Fruit fly (Drosophila melanogaster) whole organism, pupa: Measurements from ENCODE around the gene CG46460.

ENCODE experiments used
- CG10348 ChIP-seq: fragments of 200-800 bp; sonication (Bioruptor generic); IDR thresholded peaks from 2 replicates; pipeline ENCODE4 v1.3.6; 2022; ENCODE audit warnings: missing biosample characterization, missing genetic modification characterization
- CG12605 ChIP-seq: fragments of 200-800 bp; sonication (Bioruptor generic); IDR thresholded peaks from 2 replicates; pipeline ENCODE4 v1.3.6; 2022; ENCODE audit warnings: missing biosample characterization, missing genetic modification characterization
- CG13204 ChIP-seq: fragments of 200-800 bp; sonication (Bioruptor generic); optimal IDR thresholded peaks from 2 replicates; lab custom pipeline; 2018; ENCODE audit warnings: missing biosample characterization, mild to moderate bottlenecking, missing genetic modification characterization, moderate library complexity
- CG14655 ChIP-seq: fragments of 200-800 bp; sonication (Bioruptor generic); optimal IDR thresholded peaks from 3 replicates; lab custom pipeline; 2017; ENCODE audit warnings: mild to moderate bottlenecking, missing biosample characterization, missing genetic modification reagents, missing genetic modification characterization
- CG15710 ChIP-seq: fragments of 200-800 bp; sonication (Bioruptor generic); optimal IDR thresholded peaks from 2 replicates; lab custom pipeline; 2018; ENCODE audit warnings: missing biosample characterization, mild to moderate bottlenecking, missing genetic modification characterization, moderate library complexity
- CG17806 ChIP-seq: fragments of 200-800 bp; sonication (Bioruptor generic); optimal IDR thresholded peaks from 2 replicates; lab custom pipeline; 2018; ENCODE audit warnings: missing biosample characterization, mild to moderate bottlenecking, missing genetic modification characterization, moderate library complexity
- CG32121 ChIP-seq: fragments of 200-800 bp; sonication (Bioruptor generic); IDR thresholded peaks from 2 replicates; pipeline ENCODE4 v1.3.6; 2022; ENCODE audit warnings: missing biosample characterization, missing genetic modification characterization
- CG34367 ChIP-seq: fragments of 200-800 bp; sonication (Bioruptor generic); optimal IDR thresholded peaks from 2 replicates; lab custom pipeline; 2018; ENCODE audit warnings: missing biosample characterization, mild to moderate bottlenecking, missing genetic modification characterization
- CG4496 ChIP-seq: fragments of 200-800 bp; sonication (Bioruptor generic); IDR thresholded peaks from 3 replicates; pipeline ENCODE4 v1.3.6; 2022; ENCODE audit warnings: missing biosample characterization, missing genetic modification characterization
- CG8159 ChIP-seq: fragments of 200-800 bp; sonication (Bioruptor generic); optimal IDR thresholded peaks from 3 replicates; lab custom pipeline; 2018; ENCODE audit warnings: missing biosample characterization, mild to moderate bottlenecking, missing genetic modification characterization, moderate library complexity
- CG8301 ChIP-seq: fragments of 200-800 bp; sonication (Bioruptor generic); optimal IDR thresholded peaks from 2 replicates; lab custom pipeline; 2018; ENCODE audit warnings: missing biosample characterization, mild to moderate bottlenecking, missing genetic modification characterization
- CG9948 ChIP-seq: fragments of 200-800 bp; sonication (Bioruptor generic); optimal IDR thresholded peaks from 2 replicates; lab custom pipeline; 2018; ENCODE audit warnings: missing biosample characterization, mild to moderate bottlenecking, missing genetic modification characterization, moderate library complexity
- D1 ChIP-seq: fragments of 200-800 bp; sonication (Bioruptor generic); optimal IDR thresholded peaks from 2 replicates; lab custom pipeline; 2018; ENCODE audit warnings: missing biosample characterization, mild to moderate bottlenecking, missing genetic modification characterization, moderate library complexity
- EcR ChIP-seq: fragments of 200-800 bp; sonication (Bioruptor generic); optimal IDR thresholded peaks from 3 replicates; lab custom pipeline; 2019; ENCODE audit warnings: missing biosample characterization, missing genetic modification characterization, mild to moderate bottlenecking, moderate library complexity, missing genetic modification reagents
- Ets98B ChIP-seq: fragments of 200-800 bp; sonication (Bioruptor generic); IDR thresholded peaks from 2 replicates; pipeline ENCODE4 v1.3.6; 2022; ENCODE audit warnings: missing biosample characterization, missing genetic modification characterization
- Pif1A ChIP-seq: fragments of 200-800 bp; sonication (Bioruptor generic); optimal IDR thresholded peaks from 3 replicates; lab custom pipeline; 2016; ENCODE audit warnings: missing biosample characterization, missing genetic modification characterization
- Pif1B ChIP-seq: fragments of 200-800 bp; sonication (Bioruptor generic); optimal IDR thresholded peaks from 3 replicates; lab custom pipeline; 2016; ENCODE audit warnings: missing biosample characterization, missing genetic modification characterization
- Snoo ChIP-seq: fragments of 200-800 bp; sonication (Bioruptor generic); optimal IDR thresholded peaks from 3 replicates; lab custom pipeline; 2017; ENCODE audit warnings: missing biosample characterization, mild to moderate bottlenecking, missing genetic modification characterization, inconsistent platforms
- fd96Ca ChIP-seq: fragments of 200-800 bp; sonication (Bioruptor generic); IDR thresholded peaks from 3 replicates; pipeline ENCODE4 v1.3.6; 2022; ENCODE audit warnings: missing biosample characterization, missing genetic modification characterization
- gl ChIP-seq: fragments of 200-800 bp; sonication (Bioruptor generic); optimal IDR thresholded peaks from 2 replicates; lab custom pipeline; 2018; ENCODE audit warnings: missing biosample characterization, mild to moderate bottlenecking, missing genetic modification characterization
- rn ChIP-seq: fragments of 200-800 bp; sonication (Bioruptor generic); IDR thresholded peaks from 2 replicates; pipeline ENCODE4 v1.3.6; 2022; ENCODE audit warnings: missing biosample characterization, missing genetic modification characterization

CG46460 gene

DNA sequence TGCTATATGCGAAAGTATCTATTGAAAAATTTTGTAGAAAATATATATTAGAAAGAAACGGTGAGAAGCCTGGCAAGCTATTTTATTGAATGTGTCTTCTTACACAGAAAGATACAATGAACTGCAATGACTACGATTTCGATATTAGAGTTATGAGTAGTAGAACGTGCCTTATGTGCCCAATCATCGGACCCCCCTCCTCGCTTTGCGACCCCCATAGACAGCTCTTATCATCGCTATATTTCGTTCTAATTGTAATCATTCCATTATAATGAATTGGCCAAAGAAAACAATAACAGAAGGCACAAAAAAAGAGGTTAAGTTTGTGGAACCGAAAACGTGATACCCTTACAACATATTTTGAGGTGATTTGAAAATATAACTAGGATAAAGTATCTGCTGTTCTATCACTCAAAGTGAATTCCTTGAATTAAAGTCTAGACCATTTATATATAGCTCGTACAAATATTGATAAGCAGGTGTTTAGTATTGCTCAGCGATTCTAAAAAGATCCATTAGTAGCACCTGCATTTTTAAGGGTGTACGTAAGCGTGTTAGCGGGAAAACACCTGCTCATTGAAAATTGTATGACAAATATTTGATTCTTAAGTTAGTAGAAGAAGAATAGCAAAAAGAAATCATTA, 5.7 kb upstream of the CG46460 start:
- peak; percentile 5 for TF ChIP-seq CG14655 (GFP tag; lab: Kevin White, UChicago)
- no peak for TF ChIP-seq rn (GFP tag; lab: Robert Waterston, UW)

DNA sequence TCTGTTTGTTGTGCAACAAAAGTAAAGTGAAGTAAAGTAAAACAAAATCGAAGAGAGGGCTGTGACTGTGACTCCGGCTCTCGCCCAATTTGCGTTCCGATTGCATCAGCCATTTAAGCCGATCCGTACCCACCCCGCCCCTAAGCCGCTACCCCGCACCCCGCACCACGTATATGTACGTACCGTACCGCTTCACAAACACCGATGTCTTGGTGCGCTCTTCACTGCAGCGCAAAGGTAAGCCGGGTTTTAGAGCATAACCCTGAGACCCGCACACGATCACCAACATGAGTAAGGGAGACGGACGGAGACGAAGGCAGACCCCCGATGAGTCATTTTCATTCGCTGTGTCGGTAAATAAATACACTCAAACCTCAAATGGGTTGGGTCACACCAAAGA, 5.1 kb upstream of the CG46460 start:
- TF ChIP-seq CG15710, result no peak
- TF ChIP-seq CG10348 (GFP tag; lab: Robert Waterston, UW), result no peak
- no peak for TF ChIP-seq Pif1A (GFP tag; lab: Kevin White, UChicago)
- TF ChIP-seq rn (GFP tag; lab: Robert Waterston, UW), result no peak

DNA sequence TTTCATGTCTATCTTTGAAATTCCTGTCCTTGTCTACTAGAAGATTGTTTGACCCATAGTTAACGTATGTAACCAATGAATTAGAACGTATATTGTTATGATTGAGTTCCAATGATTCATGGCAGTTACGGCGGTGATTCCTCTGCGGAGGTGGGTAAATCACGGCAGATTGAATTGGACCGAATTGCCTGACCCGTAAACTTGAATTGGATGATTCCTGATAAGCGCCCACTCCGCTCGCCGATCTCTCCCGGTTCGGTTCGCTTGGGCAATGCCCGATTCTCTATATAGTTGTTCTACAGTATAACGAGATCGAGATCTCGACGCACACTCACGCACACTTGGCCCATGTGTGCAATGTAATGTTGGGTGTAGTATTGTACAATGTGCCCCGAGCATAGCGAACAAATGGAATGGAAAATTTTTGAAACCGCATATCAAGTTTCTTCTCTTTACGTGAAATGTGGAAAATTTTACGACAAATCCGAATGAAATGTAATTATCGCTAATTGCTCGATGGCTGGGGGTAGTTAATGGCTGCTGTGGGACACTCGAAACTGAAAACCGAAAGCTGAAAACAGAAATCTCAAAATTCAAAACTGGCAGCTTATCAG, 4.4 kb upstream of the CG46460 start:
- TF ChIP-seq Pif1B (GFP tag; lab: Kevin White, UChicago) (no peak), CG10348 (GFP tag; lab: Robert Waterston, UW) (no peak), rn (GFP tag; lab: Robert Waterston, UW) (no peak), CG8159 (tag; lab: Kevin White, UChicago) (no peak), EcR (peak; percentile 29), CG32121 (GFP tag; lab: Robert Waterston, UW) (no peak)
- TF ChIP-seq, all 21 proteins: peak for 1

DNA sequence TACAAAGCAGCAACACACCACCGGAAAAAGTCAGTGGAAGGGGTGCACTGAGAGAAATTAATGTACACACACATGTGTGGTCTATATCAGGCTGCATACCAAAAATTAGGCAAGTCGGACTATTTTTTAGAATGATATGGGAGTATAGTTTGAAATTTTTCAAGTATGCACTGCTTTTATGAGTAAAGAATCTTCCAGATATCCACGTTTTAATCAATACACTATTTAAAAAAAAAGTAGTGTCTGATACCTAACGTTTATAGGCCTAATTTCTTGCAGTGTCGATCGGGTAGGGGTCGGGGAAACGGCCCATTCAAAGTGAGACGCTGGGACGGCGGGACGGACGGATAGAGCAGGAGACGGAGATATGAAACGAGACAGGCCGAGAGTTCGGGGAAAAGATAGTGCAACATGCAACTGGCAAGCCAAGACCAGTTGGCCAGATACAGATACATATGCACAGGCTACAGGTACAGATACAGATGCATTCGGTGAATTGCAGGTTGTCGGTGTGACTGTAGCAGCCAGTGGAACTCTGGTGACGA, 3.3 kb upstream of the CG46460 start:
- TF ChIP-seq gl (tag; lab: Kevin White, UChicago) (peak; percentile 85), Ets98B (peak; percentile 79), CG9948 (tag; lab: Kevin White, UChicago) (peak; percentile 94), rn (GFP tag; lab: Robert Waterston, UW) (peak; percentile 42; the same call in 1 of the 2 replicates), CG13204 (GFP tag; lab: Kevin White, UChicago) (peak; percentile 74), CG8301 (tag; lab: Kevin White, UChicago) (peak; percentile 95), CG8159 (tag; lab: Kevin White, UChicago) (peak; percentile 96), Snoo (tag; lab: Kevin White, UChicago) (peak; percentile 41), CG17806 (tag; lab: Kevin White, UChicago) (peak; percentile 92), fd96Ca (GFP tag; lab: Robert Waterston, UW) (peak; percentile 89), CG10348 (GFP tag; lab: Robert Waterston, UW) (peak; percentile 70), Pif1B (GFP tag; lab: Kevin White, UChicago) (peak; percentile 89), Pif1A (GFP tag; lab: Kevin White, UChicago) (peak; percentile 95), CG34367 (tag; lab: Kevin White, UChicago) (peak; percentile 91), CG15710 (peak; percentile 94), CG32121 (GFP tag; lab: Robert Waterston, UW) (peak; percentile 92), CG12605 (peak; percentile 82), D1 (tag; lab: Kevin White, UChicago) (peak; percentile 88), CG14655 (GFP tag; lab: Kevin White, UChicago) (peak; percentile 95), CG4496 (GFP tag; lab: Robert Waterston, UW) (peak; percentile 88), EcR (peak; percentile 19)

DNA sequence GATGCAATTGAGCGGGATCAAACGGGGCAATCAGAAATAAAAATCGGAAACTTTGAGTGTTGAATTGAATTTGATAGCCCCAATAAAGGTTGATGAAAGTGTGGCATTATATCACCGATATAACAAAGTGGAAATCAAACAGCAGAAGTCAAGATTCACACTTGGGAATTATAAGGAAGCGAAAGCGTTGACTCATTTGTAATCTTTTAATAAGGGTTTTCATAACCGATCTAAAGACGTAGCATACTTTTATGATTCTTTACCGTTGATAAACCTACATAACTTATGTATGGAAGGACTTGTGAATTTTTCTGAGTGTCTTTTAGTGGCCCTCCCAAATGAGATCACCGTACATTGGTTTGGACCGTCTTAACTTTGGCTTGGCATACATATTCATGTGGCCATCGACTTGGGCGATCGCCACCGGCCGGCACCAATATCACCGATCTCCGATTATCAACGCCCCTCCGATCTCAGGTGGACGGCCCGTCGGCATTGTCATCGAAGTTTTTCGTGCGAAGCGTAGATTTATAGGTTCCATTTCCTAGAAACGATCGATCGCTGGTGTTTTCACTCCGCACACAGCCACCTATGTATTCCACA, 2.4 kb upstream of the CG46460 start:
- peak; percentile 13 for TF ChIP-seq CG14655 (GFP tag; lab: Kevin White, UChicago)
- TF ChIP-seq CG34367 (tag; lab: Kevin White, UChicago), result peak; percentile 6
- no peak for TF ChIP-seq rn (GFP tag; lab: Robert Waterston, UW)
- TF ChIP-seq CG12605, result no peak
- peak; percentile 1 for TF ChIP-seq CG9948 (tag; lab: Kevin White, UChicago)
- TF ChIP-seq gl (tag; lab: Kevin White, UChicago), result no peak
- no peak for TF ChIP-seq EcR
- no peak for TF ChIP-seq CG17806 (tag; lab: Kevin White, UChicago)
- TF ChIP-seq CG8159 (tag; lab: Kevin White, UChicago), result peak; percentile 27
- TF ChIP-seq CG15710, result peak; percentile 11
- no peak for TF ChIP-seq CG10348 (GFP tag; lab: Robert Waterston, UW)
- no peak for TF ChIP-seq Pif1A (GFP tag; lab: Kevin White, UChicago)
- TF ChIP-seq CG8301 (tag; lab: Kevin White, UChicago), result no peak
- TF ChIP-seq CG4496 (GFP tag; lab: Robert Waterston, UW), result no peak
- no peak for TF ChIP-seq Snoo (tag; lab: Kevin White, UChicago)
- TF ChIP-seq CG32121 (GFP tag; lab: Robert Waterston, UW), result no peak
- TF ChIP-seq fd96Ca (GFP tag; lab: Robert Waterston, UW), result no peak
- no peak for TF ChIP-seq Ets98B
- TF ChIP-seq CG13204 (GFP tag; lab: Kevin White, UChicago), result no peak
- TF ChIP-seq D1 (tag; lab: Kevin White, UChicago), result no peak
- TF ChIP-seq, all 21 proteins: peak for 5
